Fruit fly (Drosophila melanogaster): ENCODE measurements around the gene CG5281.
A peak's percentile ranks its signal among the peaks of the same experiment; 100 is the strongest.

The CG5281 gene

DNA sequence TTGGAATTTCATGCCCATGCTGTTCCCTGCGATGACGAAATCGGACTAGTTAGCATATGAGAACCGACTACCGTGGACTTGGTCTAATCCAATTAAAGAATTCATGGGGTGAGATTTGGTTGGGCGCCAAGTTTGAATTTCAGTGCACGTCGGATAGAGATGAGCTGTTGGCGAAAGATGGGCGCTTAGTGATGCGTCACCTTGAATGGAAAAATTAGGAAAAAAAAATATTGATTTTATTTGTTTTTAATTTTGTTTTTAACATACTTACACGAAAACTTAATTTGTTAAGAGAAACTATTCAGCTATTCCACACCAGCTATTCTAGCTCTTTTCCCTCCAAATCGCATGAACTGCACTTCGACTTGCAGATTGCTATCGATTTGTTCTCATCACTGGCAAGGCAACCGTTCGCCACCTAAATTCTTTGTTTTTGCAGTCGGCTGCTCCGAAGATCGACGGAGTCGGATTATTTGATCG, 14.0 kb upstream of the CG5281 start, which contains the start of the genes ninaG and Sptz (continued):
- TF ChIP-seq CG32767 (GFP tag; IDR thresholded peaks at IDR 0.05): peak; percentile 94
- no peak for TF ChIP-seq Hr39 (optimal IDR thresholded peaks at IDR 0.05)
- no peak for TF ChIP-seq fru (optimal IDR thresholded peaks at IDR 0.05)
- peak; percentile 55; the same call in 2 of the 3 replicates for TF ChIP-seq CG16813 (GFP tag; IDR thresholded peaks at IDR 0.05; ENCODE audit: partially characterized antibody)
- TF ChIP-seq CG8359 (GFP tag; optimal IDR thresholded peaks at IDR 0.05; ENCODE audit: borderline replicate concordance): peak; percentile 56
- peak; percentile 83 for TF ChIP-seq disco-r (GFP tag; optimal IDR thresholded peaks at IDR 0.05)
- peak; percentile 91 for TF ChIP-seq CG17829 (tag; optimal IDR thresholded peaks at IDR 0.05)
- peak; percentile 78 for TF ChIP-seq org-1 (GFP tag; optimal IDR thresholded peaks at IDR 0.05)
- peak; percentile 87 for TF ChIP-seq Bdp1 (GFP tag; optimal IDR thresholded peaks at IDR 0.05)
- TF ChIP-seq Mrtf (GFP tag; IDR thresholded peaks at IDR 0.05): peak; percentile 90
- TF ChIP-seq prd (optimal IDR thresholded peaks at IDR 0.05): no peak
- TF ChIP-seq prd (GFP tag; IDR thresholded peaks at IDR 0.05): peak; percentile 99
- peak; percentile 31 for TF ChIP-seq CG14965 (GFP tag; optimal IDR thresholded peaks at IDR 0.05; ENCODE audit: borderline replicate concordance)
- peak; percentile 91 for TF ChIP-seq cato (GFP tag; optimal IDR thresholded peaks at IDR 0.05; ENCODE audit: borderline replicate concordance)
- peak in 1 of 2 experiments; percentile 16 for TF ChIP-seq insv (GFP tag; optimal IDR thresholded peaks at IDR 0.05)
- TF ChIP-seq Hr3 (GFP tag; optimal IDR thresholded peaks at IDR 0.05): peak; percentile 95
- peak; percentile 79 for TF ChIP-seq sima (GFP tag; optimal IDR thresholded peaks at IDR 0.05)
- peak; percentile 93 for TF ChIP-seq CHES-1-like (GFP tag; optimal IDR thresholded peaks at IDR 0.05)
- peak; percentile 95 for TF ChIP-seq CG32532 (GFP tag; IDR thresholded peaks at IDR 0.05)
- no peak; the same call in 1 of the 2 replicates for TF ChIP-seq onecut (GFP tag; IDR thresholded peaks at IDR 0.05)
- peak; percentile 93 for TF ChIP-seq E2f2 (GFP tag; IDR thresholded peaks at IDR 0.05)
- TF ChIP-seq ara (GFP tag; IDR thresholded peaks at IDR 0.05): peak; percentile 91
- TF ChIP-seq Kr (GFP tag; optimal IDR thresholded peaks at IDR 0.05): no peak
- TF ChIP-seq Asciz (GFP tag; optimal IDR thresholded peaks at IDR 0.05): peak; percentile 80
- peak; percentile 34 for TF ChIP-seq kah (GFP tag; optimal IDR thresholded peaks at IDR 0.05)
- no peak for TF ChIP-seq gro (GFP tag; optimal IDR thresholded peaks at IDR 0.05)
- peak; percentile 94 for TF ChIP-seq CG9727 (GFP tag; optimal IDR thresholded peaks at IDR 0.05)
- TF ChIP-seq wdn (GFP tag; IDR thresholded peaks at IDR 0.05): peak; percentile 83
- TF ChIP-seq CG4360 (GFP tag; IDR thresholded peaks at IDR 0.05): peak; percentile 47
- peak; percentile 56 for TF ChIP-seq pzg (GFP tag; optimal IDR thresholded peaks at IDR 0.05)
- TF ChIP-seq Abd-B (GFP tag; optimal IDR thresholded peaks at IDR 0.05): peak; percentile 94
- peak; percentile 91 for TF ChIP-seq CG30431 (GFP tag; optimal IDR thresholded peaks at IDR 0.05)
- TF ChIP-seq danr (GFP tag; IDR thresholded peaks at IDR 0.05): peak; percentile 88
- TF ChIP-seq HLHmδ (GFP tag; optimal IDR thresholded peaks at IDR 0.05): no peak
- peak; percentile 71 for TF ChIP-seq CG7987 (GFP tag; optimal IDR thresholded peaks at IDR 0.05)
- no peak for TF ChIP-seq exex (tag; optimal IDR thresholded peaks at IDR 0.05)
- peak; percentile 89 for TF ChIP-seq CG6175 (GFP tag; IDR thresholded peaks at IDR 0.05)
- no peak for TF ChIP-seq Dfd (GFP tag; optimal IDR thresholded peaks at IDR 0.05)
- TF ChIP-seq gfzf (GFP tag; optimal IDR thresholded peaks at IDR 0.05): peak; percentile 39
- TF ChIP-seq Myb (GFP tag; optimal IDR thresholded peaks at IDR 0.05): peak; percentile 79
- peak; percentile 90 for TF ChIP-seq CG8089 (GFP tag; optimal IDR thresholded peaks at IDR 0.05)
- TF ChIP-seq CG34224 (GFP tag; IDR thresholded peaks at IDR 0.05; ENCODE audit: partially characterized antibody): peak; percentile 7; the same call in 1 of the 3 replicates
- peak; percentile 96 for TF ChIP-seq pum (GFP tag; optimal IDR thresholded peaks at IDR 0.05)
- peak; percentile 96 for TF ChIP-seq bab2 (GFP tag; optimal IDR thresholded peaks at IDR 0.05)
- TF ChIP-seq crc (GFP tag; optimal IDR thresholded peaks at IDR 0.05): peak; percentile 82

Measured in whole organism, embryonic.